Worm (Caenorhabditis elegans): ENCODE data around the gene BE10.3.
A peak's percentile ranks its signal among the peaks of the same experiment; 100 is the strongest.

The BE10.3 gene

DNA sequence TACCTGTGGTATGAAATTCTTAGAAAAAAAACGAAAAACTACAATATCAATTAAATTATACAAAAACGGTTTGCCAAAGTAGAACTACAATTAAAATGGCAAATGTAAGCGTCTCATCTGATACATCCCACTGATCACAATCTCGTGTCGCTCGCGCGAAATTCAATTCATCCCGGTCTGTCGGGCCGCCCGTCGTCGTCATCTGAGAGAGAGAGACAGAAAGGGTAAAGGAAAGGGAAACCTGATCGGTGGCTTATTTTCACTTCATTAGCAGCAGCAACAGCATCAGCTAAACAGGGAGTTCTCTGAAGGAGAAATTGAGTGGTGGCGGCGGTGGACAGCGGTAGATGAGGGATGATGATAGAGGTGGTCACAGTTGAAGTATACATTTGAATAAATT, 7.3 kb upstream of the BE10.3 start:
- no peak for TF ChIP-seq sptf-1 (tag; optimal IDR thresholded peaks at IDR 0.05)
- TF ChIP-seq nhr-20 (tag; optimal IDR thresholded peaks at IDR 0.05): peak; percentile 0
- peak; percentile 62 for TF ChIP-seq nhr-85 (tag)
- TF ChIP-seq ama-1 (optimal IDR thresholded peaks at IDR 0.05): no peak
- no peak for TF ChIP-seq ceh-63 (GFP tag; optimal IDR thresholded peaks at IDR 0.05)
- no peak for TF ChIP-seq tlp-1 (tag; optimal IDR thresholded peaks at IDR 0.05)
- TF ChIP-seq alr-1 (tag; optimal IDR thresholded peaks at IDR 0.05; ENCODE audit: borderline replicate concordance): no peak
- TF ChIP-seq blmp-1 (tag; optimal IDR thresholded peaks at IDR 0.05): peak; percentile 100
- no peak for TF ChIP-seq jun-1 (tag; optimal IDR thresholded peaks at IDR 0.05)

DNA sequence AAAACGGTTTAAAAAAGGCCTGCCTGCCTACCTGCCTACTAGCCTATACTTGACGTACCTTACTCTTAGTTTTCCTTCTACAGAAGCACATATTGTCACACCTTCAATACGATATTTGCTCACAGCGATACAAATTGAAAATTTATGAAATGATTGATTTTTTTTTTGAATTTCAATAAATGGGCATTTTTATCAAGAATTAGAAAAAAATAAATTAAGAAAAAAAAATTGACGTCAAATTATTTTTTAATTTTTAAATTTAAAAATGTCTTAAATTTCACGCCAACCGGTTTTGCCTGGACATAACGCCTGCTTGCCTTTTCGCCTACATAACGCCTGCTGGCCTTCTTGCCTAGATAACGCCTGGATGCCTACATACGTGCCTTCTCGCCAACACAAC, 1.1 kb upstream of the BE10.3 start, which contains the start of gene BE10.5:
TSS of gene BE10.5 (minus strand) at position 101 of the 400 bp plus-strand sequence.
- TF ChIP-seq nhr-47 (tag; optimal IDR thresholded peaks at IDR 0.05): no peak
- no peak for TF ChIP-seq unc-30 (tag; optimal IDR thresholded peaks at IDR 0.05)
- TF ChIP-seq nhr-85 (tag): no peak
- no peak for TF ChIP-seq isw-1 (GFP tag; IDR thresholded peaks at IDR 0.05)
- TF ChIP-seq dsc-1 (tag; optimal IDR thresholded peaks at IDR 0.05): no peak
- TF ChIP-seq pax-3 (tag; optimal IDR thresholded peaks at IDR 0.05): no peak
- TF ChIP-seq skn-1 (tag; optimal IDR thresholded peaks at IDR 0.05): no peak
- no peak for TF ChIP-seq fkh-10 (GFP tag; optimal IDR thresholded peaks at IDR 0.05)
- TF ChIP-seq ets-5 (GFP tag; IDR thresholded peaks at IDR 0.05): no peak
- no peak for TF ChIP-seq ztf-11 (tag; optimal IDR thresholded peaks at IDR 0.05)
- TF ChIP-seq nhr-77 (tag; optimal IDR thresholded peaks at IDR 0.05): no peak

DNA sequence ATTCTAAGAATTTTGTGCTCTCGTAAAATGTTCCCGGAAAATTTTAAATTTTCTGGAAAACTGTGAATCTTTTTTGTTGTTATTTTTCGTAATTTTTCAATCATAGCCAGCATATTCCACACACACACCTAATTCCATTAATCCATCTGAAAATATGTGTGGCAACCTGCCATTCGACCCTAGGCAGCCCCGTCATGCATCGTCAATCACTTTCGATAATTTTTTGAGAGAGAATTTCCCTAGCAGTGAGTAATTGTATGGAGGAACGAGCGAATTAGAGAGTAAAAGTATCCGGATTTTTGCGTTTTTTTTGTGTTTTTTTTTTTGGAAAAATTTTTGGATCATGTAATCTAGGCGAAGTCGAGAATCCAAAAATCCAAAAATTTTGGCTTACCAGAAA, 5.4 kb downstream of the BE10.3 start, which contains the start of gene BE10.4:
TSS of gene BE10.4 (plus strand) at position 301 of the 400 bp plus-strand sequence.
- TF ChIP-seq blmp-1 (tag; optimal IDR thresholded peaks at IDR 0.05): peak; percentile 20
- TF ChIP-seq fkh-8 (tag; optimal IDR thresholded peaks at IDR 0.05): no peak
- no peak for TF ChIP-seq nhr-20 (tag; optimal IDR thresholded peaks at IDR 0.05)
- TF ChIP-seq ceh-63 (GFP tag; optimal IDR thresholded peaks at IDR 0.05): no peak
- TF ChIP-seq elt-3 (tag; optimal IDR thresholded peaks at IDR 0.05): no peak
- TF ChIP-seq hpl-2 (GFP tag; optimal IDR thresholded peaks at IDR 0.05): no peak
- TF ChIP-seq efl-1 (optimal IDR thresholded peaks at IDR 0.05): no peak
- peak in 1 of 2 experiments; percentile 81 for TF ChIP-seq efl-1 (GFP tag; optimal IDR thresholded peaks at IDR 0.05 in 1 of 2)

DNA sequence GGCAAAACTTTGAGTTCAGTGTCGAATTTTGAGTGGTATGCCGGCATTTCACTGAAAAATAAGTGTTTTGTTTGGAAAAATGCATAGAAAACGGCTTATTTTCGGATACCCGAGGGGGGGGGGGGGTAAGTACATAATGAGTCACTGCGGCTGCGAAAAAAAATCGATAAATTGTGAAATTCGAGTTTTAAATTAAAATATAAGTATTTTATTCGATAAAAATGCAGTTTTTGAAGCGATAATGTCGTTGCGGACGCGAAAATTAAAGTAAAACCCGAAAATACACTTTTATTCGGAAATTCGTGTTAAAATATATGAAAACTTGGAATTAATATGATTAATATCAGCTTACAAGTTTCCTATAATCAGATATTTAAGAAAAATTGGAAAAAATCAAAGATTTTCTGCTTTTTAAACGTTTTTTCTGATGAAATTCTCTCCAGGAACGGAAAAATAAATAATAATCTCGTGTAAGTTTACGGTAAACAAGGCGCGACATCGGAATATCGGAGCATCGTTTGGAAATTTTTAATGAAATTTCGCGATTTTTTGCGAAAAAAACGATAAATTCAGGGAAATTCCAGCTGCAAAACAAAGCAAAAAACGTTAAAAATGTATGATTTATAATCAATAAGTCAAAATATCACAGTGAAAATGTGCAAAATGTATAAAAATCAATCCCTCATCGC, 10.4 kb downstream of the BE10.3 start, which contains the start of gene arx-5:
TSS of gene arx-5 (minus strand) at position 51 of the 689 bp plus-strand sequence.
- TF ChIP-seq elt-3 (tag; optimal IDR thresholded peaks at IDR 0.05): no peak
- TF ChIP-seq unc-130 (tag; optimal IDR thresholded peaks at IDR 0.05): no peak
- TF ChIP-seq swsn-7 (tag; optimal IDR thresholded peaks at IDR 0.05): peak; percentile 18
- TF ChIP-seq sptf-1 (tag; optimal IDR thresholded peaks at IDR 0.05): no peak
- TF ChIP-seq mef-2 (tag; optimal IDR thresholded peaks at IDR 0.05): no peak
- no peak for TF ChIP-seq elt-2 (tag; optimal IDR thresholded peaks at IDR 0.05)
- TF ChIP-seq C04F5.9 (tag; optimal IDR thresholded peaks at IDR 0.05): no peak
- no peak for TF ChIP-seq mab-9 (GFP tag; IDR thresholded peaks at IDR 0.05)
- TF ChIP-seq ztf-4 (tag; optimal IDR thresholded peaks at IDR 0.05): no peak
- TF ChIP-seq lin-13 (GFP tag; optimal IDR thresholded peaks at IDR 0.05): no peak
- no peak for TF ChIP-seq vab-15 (tag; optimal IDR thresholded peaks at IDR 0.05)
- TF ChIP-seq lsy-2 (tag; optimal IDR thresholded peaks at IDR 0.05): peak; percentile 40 to 63
- no peak for TF ChIP-seq ceh-90 (tag; optimal IDR thresholded peaks at IDR 0.05)
- no peak for TF ChIP-seq tlp-1 (tag; optimal IDR thresholded peaks at IDR 0.05)
- no peak for TF ChIP-seq zag-1 (tag; optimal IDR thresholded peaks at IDR 0.05)
- no peak for TF ChIP-seq nhr-90 (tag; optimal IDR thresholded peaks at IDR 0.05; ENCODE audit: poor library complexity)
- TF ChIP-seq lin-39 (tag; optimal IDR thresholded peaks at IDR 0.05): no peak
- TF ChIP-seq rnt-1 (tag; optimal IDR thresholded peaks at IDR 0.05): peak; percentile 11
- no peak for TF ChIP-seq egl-27 (tag; optimal IDR thresholded peaks at IDR 0.05)
- TF ChIP-seq sox-4 (tag; optimal IDR thresholded peaks at IDR 0.05): no peak
- no peak for TF ChIP-seq fkh-8 (tag; optimal IDR thresholded peaks at IDR 0.05)
- TF ChIP-seq nhr-19 (GFP tag; conservative IDR thresholded peaks at IDR 0.05): no peak
- peak in 1 of 3 experiments; percentile 30 for TF ChIP-seq ceh-82 (tag; optimal IDR thresholded peaks at IDR 0.05)
- no peak for TF ChIP-seq ets-5 (GFP tag; IDR thresholded peaks at IDR 0.05)
- no peak for TF ChIP-seq Y116A8C.19 (tag; optimal IDR thresholded peaks at IDR 0.05; ENCODE audit: borderline replicate concordance)
- TF ChIP-seq fos-1 (tag; optimal IDR thresholded peaks at IDR 0.05): no peak
- TF ChIP-seq tbx-2 (tag; optimal IDR thresholded peaks at IDR 0.05): peak; percentile 0
- peak; percentile 11 for TF ChIP-seq irx-1 (tag; optimal IDR thresholded peaks at IDR 0.05)
- no peak for TF ChIP-seq aha-1 (tag; optimal IDR thresholded peaks at IDR 0.05)
